Worm (Caenorhabditis elegans): ENCODE data around the gene glb-13.
A peak's percentile ranks its signal among the peaks of the same experiment; 100 is the strongest.

The glb-13 gene

ce11 chrX:12352872-12353271 lies 25.3 kb downstream of the glb-13 start, which contains the start of gene F42F12.4:
Gene F42F12.4, minus strand, starts transcription at chrX:12352947.
- no peak for TF ChIP-seq nhr-237 (tag; optimal IDR thresholded peaks at IDR 0.05)
- TF ChIP-seq ama-1 (optimal IDR thresholded peaks at IDR 0.05): no peak
- TF ChIP-seq fkh-2 (tag; optimal IDR thresholded peaks at IDR 0.05): no peak
- TF ChIP-seq nhr-67 (tag; optimal IDR thresholded peaks at IDR 0.05): no peak
- no peak for TF ChIP-seq ztf-11 (tag; optimal IDR thresholded peaks at IDR 0.05)
- no peak for TF ChIP-seq lin-39 (tag; optimal IDR thresholded peaks at IDR 0.05)
- TF ChIP-seq mdl-1 (tag; optimal IDR thresholded peaks at IDR 0.05): no peak
- TF ChIP-seq ceh-82 (tag; optimal IDR thresholded peaks at IDR 0.05): no peak
- TF ChIP-seq aly-2 (tag; optimal IDR thresholded peaks at IDR 0.05): no peak
- peak; percentile 29 for TF ChIP-seq elt-2 (tag; optimal IDR thresholded peaks at IDR 0.05)
- TF ChIP-seq daf-12 (tag; optimal IDR thresholded peaks at IDR 0.05): no peak
- TF ChIP-seq elt-1 (tag; optimal IDR thresholded peaks at IDR 0.05): no peak
- no peak for TF ChIP-seq unc-62 (GFP tag; optimal IDR thresholded peaks at IDR 0.05)
- no peak for TF ChIP-seq unc-39 (tag; optimal IDR thresholded peaks at IDR 0.05)
- no peak for TF ChIP-seq nhr-12 (tag; optimal IDR thresholded peaks at IDR 0.05)
- peak; percentile 3 for TF ChIP-seq pqm-1 (tag; optimal IDR thresholded peaks at IDR 0.05)
- TF ChIP-seq nhr-76 (tag; optimal IDR thresholded peaks at IDR 0.05): no peak
- no peak for TF ChIP-seq lsy-12 (tag; optimal IDR thresholded peaks at IDR 0.05)
- TF ChIP-seq fos-1 (tag; optimal IDR thresholded peaks at IDR 0.05): no peak
- no peak for TF ChIP-seq R02D3.7 (tag; optimal IDR thresholded peaks at IDR 0.05)
- peak; percentile 63 for TF ChIP-seq ceh-28 (tag; optimal IDR thresholded peaks at IDR 0.05)
- TF ChIP-seq nhr-11 (tag; optimal IDR thresholded peaks at IDR 0.05): no peak
- TF ChIP-seq pha-4 (tag; optimal IDR thresholded peaks at IDR 0.05): no peak
- TF ChIP-seq ZK546.5 (tag; optimal IDR thresholded peaks at IDR 0.05): no peak

ce11 chrX:12350207-12350606 lies 28.0 kb downstream of the glb-13 start, which contains the start of gene F42F12.3:
Gene F42F12.3, plus strand, starts transcription at chrX:12350578.
- peak; percentile 14 for TF ChIP-seq nhr-23 (tag; optimal IDR thresholded peaks at IDR 0.05)
- no peak for TF ChIP-seq ZK546.5 (tag; optimal IDR thresholded peaks at IDR 0.05)
- TF ChIP-seq pqm-1 (tag; optimal IDR thresholded peaks at IDR 0.05): peak; percentile 45
- TF ChIP-seq elt-1 (tag; optimal IDR thresholded peaks at IDR 0.05): no peak
- no peak for TF ChIP-seq jun-1 (tag; optimal IDR thresholded peaks at IDR 0.05)
- TF ChIP-seq zag-1 (tag; optimal IDR thresholded peaks at IDR 0.05): no peak
- TF ChIP-seq lin-39 (tag; optimal IDR thresholded peaks at IDR 0.05): no peak
- no peak for TF ChIP-seq ceh-82 (tag; optimal IDR thresholded peaks at IDR 0.05)
- TF ChIP-seq nhr-43 (tag; optimal IDR thresholded peaks at IDR 0.05; ENCODE audit: poor library complexity, severe bottlenecking): no peak
- peak; percentile 55 for TF ChIP-seq pha-4 (tag; optimal IDR thresholded peaks at IDR 0.05)
- no peak for TF ChIP-seq nhr-76 (tag; optimal IDR thresholded peaks at IDR 0.05)
- peak; percentile 15 for TF ChIP-seq elt-2 (tag; optimal IDR thresholded peaks at IDR 0.05)
- TF ChIP-seq nhr-25 (tag; optimal IDR thresholded peaks at IDR 0.05): no peak
- no peak for TF ChIP-seq mdl-1 (tag; optimal IDR thresholded peaks at IDR 0.05)
- no peak for TF ChIP-seq snpc-4 (tag; optimal IDR thresholded peaks at IDR 0.05)
- no peak for TF ChIP-seq egl-5 (tag; optimal IDR thresholded peaks at IDR 0.05)
- TF ChIP-seq fkh-2 (tag; optimal IDR thresholded peaks at IDR 0.05): no peak
- TF ChIP-seq hmg-11 (tag; optimal IDR thresholded peaks at IDR 0.05): no peak
- TF ChIP-seq nhr-67 (tag; optimal IDR thresholded peaks at IDR 0.05): no peak
- TF ChIP-seq nhr-11 (tag; optimal IDR thresholded peaks at IDR 0.05): no peak
- TF ChIP-seq ama-1 (optimal IDR thresholded peaks at IDR 0.05): no peak
- no peak for TF ChIP-seq nhr-77 (tag; optimal IDR thresholded peaks at IDR 0.05)
- no peak for TF ChIP-seq nhr-237 (tag; optimal IDR thresholded peaks at IDR 0.05)
- no peak for TF ChIP-seq fos-1 (tag; optimal IDR thresholded peaks at IDR 0.05)
- TF ChIP-seq nfya-1 (tag; optimal IDR thresholded peaks at IDR 0.05; ENCODE audit: insufficient read depth): no peak
- no peak for TF ChIP-seq aly-2 (tag; optimal IDR thresholded peaks at IDR 0.05)
- TF ChIP-seq ztf-4 (tag; optimal IDR thresholded peaks at IDR 0.05): no peak

ce11 chrX:12348329-12348728 lies 29.9 kb downstream of the glb-13 start, which contains the start of gene F42F12.14:
Gene F42F12.14, plus strand, starts transcription at chrX:12348629.
- TF ChIP-seq nhr-12 (tag; optimal IDR thresholded peaks at IDR 0.05) (no peak), tbx-2 (tag; optimal IDR thresholded peaks at IDR 0.05) (no peak), nhr-11 (tag; optimal IDR thresholded peaks at IDR 0.05) (no peak), nhr-77 (tag; optimal IDR thresholded peaks at IDR 0.05) (no peak), egl-27 (tag; optimal IDR thresholded peaks at IDR 0.05) (no peak), nhr-76 (tag; optimal IDR thresholded peaks at IDR 0.05) (no peak), elt-3 (tag; optimal IDR thresholded peaks at IDR 0.05) (no peak), ceh-9 (tag; optimal IDR thresholded peaks at IDR 0.05) (no peak), egl-5 (tag; optimal IDR thresholded peaks at IDR 0.05) (no peak), mml-1 (tag; optimal IDR thresholded peaks at IDR 0.05) (no peak), nhr-25 (tag; optimal IDR thresholded peaks at IDR 0.05) (no peak), ceh-16 (tag; optimal IDR thresholded peaks at IDR 0.05) (no peak), nhr-23 (tag; optimal IDR thresholded peaks at IDR 0.05) (no peak), lsy-12 (tag; optimal IDR thresholded peaks at IDR 0.05) (no peak), snpc-4 (tag; optimal IDR thresholded peaks at IDR 0.05) (no peak)
